Fruit fly (Drosophila melanogaster) whole organism, embryonic: ENCODE measurements around the gene Agpat2.

Experiments
- Antp ChIP-seq: fragments of 200-800 bp; sonication (Bioruptor generic); optimal IDR thresholded peaks from 3 replicates; lab custom pipeline; 2016; ENCODE audit warnings: missing biosample characterization, missing genetic modification characterization
- CG10979 ChIP-seq: fragments of 200-800 bp; sonication (Bioruptor generic); optimal IDR thresholded peaks from 2 replicates; lab custom pipeline; 2018; ENCODE audit warnings: missing biosample characterization, mild to moderate bottlenecking, missing genetic modification characterization, moderate library complexity
- CG11247 ChIP-seq: fragments of 200-800 bp; sonication (Bioruptor generic); IDR thresholded peaks from 2 replicates; pipeline ENCODE4 v1.3.6; 2022; ENCODE audit warnings: missing biosample characterization, missing genetic modification characterization
- CG13894 ChIP-seq: fragments of 200-800 bp; sonication (Bioruptor generic); optimal IDR thresholded peaks from 3 replicates; lab custom pipeline; 2018; ENCODE audit warnings: missing biosample characterization, mild to moderate bottlenecking, missing genetic modification characterization, moderate library complexity
- CG14710 ChIP-seq: fragments of 200-800 bp; sonication (Bioruptor generic); optimal IDR thresholded peaks from 3 replicates; lab custom pipeline; 2019; ENCODE audit warnings: missing biosample characterization, mild to moderate bottlenecking, missing genetic modification characterization, moderate library complexity
- CG1647 ChIP-seq: fragments of 200-800 bp; sonication (Bioruptor generic); optimal IDR thresholded peaks from 3 replicates; lab custom pipeline; 2016; ENCODE audit warnings: missing biosample characterization, missing genetic modification characterization
- CG17186 ChIP-seq: fragments of 200-800 bp; sonication (Bioruptor generic); optimal IDR thresholded peaks from 3 replicates; lab custom pipeline; 2017; ENCODE audit warnings: missing biosample characterization, missing genetic modification reagents, missing genetic modification characterization
- CG17328 ChIP-seq: fragments of 200-800 bp; sonication (Bioruptor generic); IDR thresholded peaks from 2 replicates; pipeline ENCODE4 v1.3.6; 2022; ENCODE audit warnings: missing biosample characterization, missing genetic modification characterization
- CG1792 ChIP-seq: fragments of 200-800 bp; sonication (Bioruptor generic); optimal IDR thresholded peaks from 2 replicates; lab custom pipeline; 2016; ENCODE audit warnings: missing biosample characterization, missing genetic modification characterization
- CG2120 ChIP-seq: fragments of 200-800 bp; sonication (Bioruptor generic); optimal IDR thresholded peaks from 3 replicates; lab custom pipeline; 2016; ENCODE audit warnings: missing biosample characterization, missing genetic modification characterization
- CG3065 ChIP-seq: fragments of 200-800 bp; sonication (Bioruptor generic); optimal IDR thresholded peaks from 2 replicates; lab custom pipeline; 2016; ENCODE audit warnings: missing biosample characterization, missing genetic modification characterization
- CG34376 ChIP-seq: fragments of 200-800 bp; sonication (Bioruptor generic); optimal IDR thresholded peaks from 2 replicates; lab custom pipeline; 2018; ENCODE audit warnings: missing biosample characterization, mild to moderate bottlenecking, missing genetic modification characterization
- CG7928 ChIP-seq: fragments of 200-800 bp; sonication (Bioruptor generic); optimal IDR thresholded peaks from 2 replicates; lab custom pipeline; 2017; ENCODE audit warnings: missing biosample characterization, mild to moderate bottlenecking, missing genetic modification characterization
- CG7987 ChIP-seq: fragments of 200-800 bp; sonication (Bioruptor generic); optimal IDR thresholded peaks from 2 replicates; lab custom pipeline; 2018; ENCODE audit warnings: missing biosample characterization, mild to moderate bottlenecking, missing genetic modification characterization, moderate library complexity
- CG9727 ChIP-seq: fragments of 200-800 bp; sonication (Bioruptor generic); optimal IDR thresholded peaks from 3 replicates; lab custom pipeline; 2017; ENCODE audit warnings: missing biosample characterization, mild to moderate bottlenecking, missing genetic modification characterization
- CrebB ChIP-seq: fragments of 200-800 bp; sonication (Bioruptor generic); optimal IDR thresholded peaks from 3 replicates; lab custom pipeline; 2018; ENCODE audit warnings: missing biosample characterization, mild to moderate bottlenecking, missing genetic modification characterization
- Dbx ChIP-seq: fragments of 200-800 bp; sonication (Bioruptor generic); IDR thresholded peaks from 3 replicates; pipeline ENCODE4 v1.3.6; 2022; ENCODE audit warnings: missing biosample characterization, missing genetic modification characterization
- Doc3 ChIP-seq: fragments of 200-800 bp; sonication (Bioruptor generic); IDR thresholded peaks from 3 replicates; pipeline ENCODE4 v1.3.6; 2022; ENCODE audit warnings: missing biosample characterization, missing genetic modification characterization; ENCODE audit not compliant: partially characterized antibody
- H2.0 ChIP-seq: fragments of 200-800 bp; sonication (Bioruptor generic); IDR thresholded peaks from 2 replicates; pipeline ENCODE4 v1.3.6; 2022; ENCODE audit warnings: missing biosample characterization, missing genetic modification characterization
- HmgZ ChIP-seq: fragments of 200-800 bp; sonication (Bioruptor generic); optimal IDR thresholded peaks from 2 replicates; lab custom pipeline; 2018; ENCODE audit warnings: missing biosample characterization, mild to moderate bottlenecking, missing genetic modification characterization
- Hr78 ChIP-seq, 2 experiments: fragments of 200-800 bp in 1 of 2; fragments of >200 bp in 1 of 2; sonication (Bioruptor generic) in 1 of 2; optimal IDR thresholded peaks; 2 replicates each; lab custom pipeline; 2017 to 2019; ENCODE audit warnings: missing biosample characterization in 2 of 2, missing genetic modification characterization in 2 of 2, mild to moderate bottlenecking in 1 of 2, moderate library complexity in 1 of 2
- Hsf ChIP-seq: fragments of 200-800 bp; sonication (Bioruptor generic); optimal IDR thresholded peaks from 3 replicates; lab custom pipeline; 2016; ENCODE audit warnings: missing biosample characterization, missing genetic modification characterization
- Lhr ChIP-seq: fragments of 200-800 bp; sonication (Bioruptor generic); optimal IDR thresholded peaks from 3 replicates; lab custom pipeline; 2017; ENCODE audit warnings: mild to moderate bottlenecking, missing biosample characterization, missing genetic modification reagents, missing genetic modification characterization
- Max ChIP-seq: fragments of 200-800 bp; sonication (Bioruptor generic); optimal IDR thresholded peaks from 2 replicates; lab custom pipeline; 2016; ENCODE audit warnings: missing biosample characterization, mild to moderate bottlenecking, missing genetic modification characterization
- NC2β ChIP-seq: fragments of 200-800 bp; sonication (Bioruptor generic); optimal IDR thresholded peaks from 2 replicates; lab custom pipeline; 2016; ENCODE audit warnings: missing biosample characterization, missing genetic modification characterization
- Pdp1 ChIP-seq, 2 experiments: fragments of 200-800 bp; sonication (Bioruptor generic); optimal IDR thresholded peaks; 3 replicates each; lab custom pipeline; 2016; ENCODE audit warnings: missing biosample characterization in 2 of 2, missing genetic modification characterization in 2 of 2, mild to moderate bottlenecking in 1 of 2, moderate library complexity in 1 of 2
- Rx ChIP-seq: fragments of 200-800 bp; sonication (Bioruptor generic); IDR thresholded peaks from 2 replicates; pipeline ENCODE4 v1.3.6; 2022; ENCODE audit warnings: missing biosample characterization, missing genetic modification characterization
- Side ChIP-seq: fragments of 200-800 bp; sonication (Bioruptor generic); optimal IDR thresholded peaks from 2 replicates; lab custom pipeline; 2016; ENCODE audit warnings: missing biosample characterization, missing genetic modification characterization
- Six4 ChIP-seq: fragments of 200-800 bp; sonication (Bioruptor generic); optimal IDR thresholded peaks from 2 replicates; lab custom pipeline; 2016; ENCODE audit warnings: missing biosample characterization, missing genetic modification characterization
- Trl ChIP-seq, 3 experiments: fragments of >200 bp in 2 of 3; fragments of 200-800 bp in 1 of 3; sonication (Bioruptor generic) in 1 of 3; optimal IDR thresholded peaks; 2 replicates in 1 of 3; 3 replicates in 2 of 3; lab custom pipeline; 2016 to 2017; ENCODE audit warnings: missing biosample characterization in 1 of 3, missing genetic modification characterization in 1 of 3
- amos ChIP-seq: fragments of 200-800 bp; sonication (Bioruptor generic); IDR thresholded peaks from 2 replicates; pipeline ENCODE4 v1.3.6; 2022; ENCODE audit warnings: missing biosample characterization, missing genetic modification characterization; ENCODE audit not compliant: partially characterized antibody
- aop ChIP-seq: fragments of 200-800 bp; sonication (Bioruptor generic); IDR thresholded peaks from 2 replicates; pipeline ENCODE4 v1.3.6; 2022; ENCODE audit warnings: missing biosample characterization, missing genetic modification characterization
- bsh ChIP-seq, 2 experiments: fragments of 200-800 bp; sonication (Bioruptor generic); optimal IDR thresholded peaks; 2 replicates each; lab custom pipeline; 2017 to 2018; ENCODE audit warnings: mild to moderate bottlenecking in 2 of 2, missing biosample characterization in 2 of 2, missing genetic modification characterization in 2 of 2, moderate library complexity in 1 of 2
- cg ChIP-seq: fragments of 200-800 bp; sonication (Bioruptor generic); optimal IDR thresholded peaks from 3 replicates; lab custom pipeline; 2019; ENCODE audit warnings: missing biosample characterization, mild to moderate bottlenecking, missing genetic modification characterization, moderate library complexity
- crol ChIP-seq: fragments of 200-800 bp; sonication (Bioruptor generic); IDR thresholded peaks from 2 replicates; pipeline ENCODE4 v1.3.6; 2022; ENCODE audit warnings: missing biosample characterization, missing genetic modification characterization
- gsb ChIP-seq: fragments of 200-800 bp; sonication (Bioruptor generic); IDR thresholded peaks from 2 replicates; pipeline ENCODE4 v1.3.6; 2022; ENCODE audit warnings: missing biosample characterization, missing genetic modification characterization
- ham ChIP-seq: fragments of 200-800 bp; sonication (Bioruptor generic); IDR thresholded peaks from 2 replicates; pipeline ENCODE4 v1.3.6; 2022; ENCODE audit warnings: missing biosample characterization, missing genetic modification characterization
- her ChIP-seq: fragments of 200-800 bp; sonication (Bioruptor generic); optimal IDR thresholded peaks from 2 replicates; lab custom pipeline; 2016; ENCODE audit warnings: missing biosample characterization, missing genetic modification characterization
- onecut ChIP-seq: fragments of 200-800 bp; sonication (Bioruptor generic); IDR thresholded peaks from 2 replicates; pipeline ENCODE4 v1.3.6; 2022; ENCODE audit warnings: missing biosample characterization, missing genetic modification characterization
- pho ChIP-seq: fragments of 200-800 bp; sonication (Bioruptor generic); optimal IDR thresholded peaks from 2 replicates; lab custom pipeline; 2016; ENCODE audit warnings: missing biosample characterization, missing genetic modification characterization
- rib ChIP-seq: fragments of 200-800 bp; sonication (Bioruptor generic); IDR thresholded peaks from 2 replicates; pipeline ENCODE4 v1.3.6; 2022; ENCODE audit warnings: missing biosample characterization, missing genetic modification characterization
- slbo ChIP-seq: fragments of 200-800 bp; sonication (Bioruptor generic); IDR thresholded peaks from 2 replicates; pipeline ENCODE4 v1.3.6; 2022; ENCODE audit warnings: missing biosample characterization, missing genetic modification characterization
- slp2 ChIP-seq: fragments of 200-800 bp; sonication (Bioruptor generic); optimal IDR thresholded peaks from 2 replicates; lab custom pipeline; 2016; ENCODE audit warnings: missing biosample characterization, missing genetic modification characterization
- tna ChIP-seq: fragments of 200-800 bp; sonication (Bioruptor generic); IDR thresholded peaks from 2 replicates; pipeline ENCODE4 v1.3.6; 2022; ENCODE audit warnings: missing biosample characterization, missing genetic modification characterization; ENCODE audit not compliant: partially characterized antibody
- tup ChIP-seq: fragments of 200-800 bp; sonication (Bioruptor generic); optimal IDR thresholded peaks from 2 replicates; lab custom pipeline; 2016; ENCODE audit warnings: missing biosample characterization, mild to moderate bottlenecking, missing genetic modification characterization, moderate library complexity
- usp ChIP-seq: fragments of >200 bp; optimal IDR thresholded peaks from 2 replicates; lab custom pipeline; 2017; ENCODE audit warnings: missing biosample characterization, missing genetic modification characterization
- zen2 ChIP-seq: fragments of 200-800 bp; sonication (Bioruptor generic); IDR thresholded peaks from 3 replicates; pipeline ENCODE4 v1.3.6; 2022; ENCODE audit warnings: missing biosample characterization, missing genetic modification characterization; ENCODE audit not compliant: partially characterized antibody

Gene Agpat2

dm6 chr2L:8403286-8404270 is 60.2 kb downstream of the Agpat2 start, which contains the start of gene emb (continued):
- TF ChIP-seq CG9727 (GFP tag; lab: Kevin White, UChicago): peak; percentile 66
- TF ChIP-seq her (GFP tag; lab: Kevin White, UChicago): peak; percentile 38
- TF ChIP-seq Rx (GFP tag; lab: Robert Waterston, UW): 0 out of 2 replicates have a peak, but pooled peaks have one; percentile 25
- TF ChIP-seq rib (GFP tag; lab: Robert Waterston, UW): peak; percentile 75
- no peak for TF ChIP-seq Hr78 (GFP tag; optimal IDR thresholded peaks at IDR 0.05; lab: Kevin White, UChicago)
- peak; percentile 33 for TF ChIP-seq CrebB (tag; lab: Kevin White, UChicago)
- TF ChIP-seq tup (GFP tag; lab: Kevin White, UChicago): no peak
- peak; percentile 93 for TF ChIP-seq zen2 (GFP tag; lab: Robert Waterston, UW)
- peak; percentile 66 for TF ChIP-seq HmgZ (tag; lab: Kevin White, UChicago)
- peak; percentile 32 for TF ChIP-seq CG1792 (GFP tag; lab: Kevin White, UChicago)
- TF ChIP-seq CG1647 (GFP tag; lab: Kevin White, UChicago): peak; percentile 49
- TF ChIP-seq Trl (optimal IDR thresholded peaks at IDR 0.05; lab: Kevin White, UChicago): no peak
- TF ChIP-seq Trl (GFP tag; optimal IDR thresholded peaks at IDR 0.05; lab: Kevin White, UChicago): peak; percentile 50
- peak; percentile 47 for TF ChIP-seq NC2β (GFP tag; lab: Kevin White, UChicago)
- peak; percentile 65 for TF ChIP-seq pho (GFP tag; lab: Kevin White, UChicago)
- TF ChIP-seq Six4 (GFP tag; lab: Kevin White, UChicago): peak; percentile 46
- no peak for TF ChIP-seq CG3065 (GFP tag; lab: Kevin White, UChicago)
- peak; percentile 93 for TF ChIP-seq Lhr
- peak; percentile 27 for TF ChIP-seq slp2
- TF ChIP-seq tna (GFP tag; lab: Robert Waterston, UW): peak; percentile 99
- peak; percentile 7 to 76 for TF ChIP-seq bsh (GFP tag; optimal IDR thresholded peaks at IDR 0.05; lab: Kevin White, UChicago)
- peak; percentile 24 for TF ChIP-seq CG34376
- 0 out of 3 replicates have a peak, but pooled peaks have one; percentile 57 for TF ChIP-seq Dbx
- TF ChIP-seq CG17328 (GFP tag; lab: Robert Waterston, UW): 0 out of 2 replicates have a peak, but pooled peaks have one; percentile 24
- TF ChIP-seq amos (GFP tag; lab: Robert Waterston, UW): peak; percentile 94
- no peak for TF ChIP-seq ham (GFP tag; lab: Robert Waterston, UW)
- peak; percentile 1; the same call in 1 of the 2 replicates for TF ChIP-seq onecut (GFP tag; lab: Robert Waterston, UW)
- TF ChIP-seq gsb (GFP tag; lab: Robert Waterston, UW): no peak
- TF ChIP-seq Pdp1 (GFP tag; optimal IDR thresholded peaks at IDR 0.05; lab: Kevin White, UChicago): peak in 1 of 2 experiments; percentile 17
- TF ChIP-seq Side (GFP tag; lab: Kevin White, UChicago): no peak
- peak; percentile 70 for TF ChIP-seq CG2120 (GFP tag; lab: Kevin White, UChicago)
- 0 out of 2 replicates have a peak, but pooled peaks have one; percentile 30 for TF ChIP-seq aop (GFP tag; lab: Robert Waterston, UW)
- peak; percentile 40 for TF ChIP-seq Hsf (GFP tag; lab: Kevin White, UChicago)
- peak; percentile 11 for TF ChIP-seq CG10979 (tag; lab: Kevin White, UChicago)
- TF ChIP-seq CG17186 (GFP tag; lab: Kevin White, UChicago): peak; percentile 35
- TF ChIP-seq Max (GFP tag; lab: Kevin White, UChicago): peak; percentile 49
- TF ChIP-seq CG14710: peak; percentile 97
- TF ChIP-seq crol (GFP tag; lab: Robert Waterston, UW): no peak
- TF ChIP-seq Doc3 (GFP tag; lab: Robert Waterston, UW): peak; percentile 92
- TF ChIP-seq usp (GFP tag; lab: Kevin White, UChicago): no peak
- TF ChIP-seq Antp (GFP tag; lab: Kevin White, UChicago): peak; percentile 59
- TF ChIP-seq cg: peak; percentile 99
- peak; percentile 55 for TF ChIP-seq slbo (GFP tag; lab: Robert Waterston, UW)
- TF ChIP-seq H2.0 (GFP tag; lab: Robert Waterston, UW): 0 out of 2 replicates have a peak, but pooled peaks have one; percentile 22
- peak; percentile 93 for TF ChIP-seq CG7928 (GFP tag; lab: Kevin White, UChicago)
- peak; percentile 37; the same call in 1 of the 2 replicates for TF ChIP-seq CG11247
- TF ChIP-seq CG7987 (GFP tag; lab: Kevin White, UChicago): peak; percentile 57
- TF ChIP-seq CG13894 (tag; lab: Kevin White, UChicago): no peak
